Fruit fly (Drosophila melanogaster) whole organism, embryonic: Measurements from ENCODE around the gene Psn.

Source experiments
- CG10274 ChIP-seq: fragments of 200-800 bp; sonication (Bioruptor generic); optimal IDR thresholded peaks from 3 replicates; lab custom pipeline; 2017; ENCODE audit warnings: missing biosample characterization, mild to moderate bottlenecking, missing genetic modification characterization
- CG12659 ChIP-seq: fragments of 200-800 bp; sonication (Bioruptor generic); optimal IDR thresholded peaks from 3 replicates; lab custom pipeline; 2017; ENCODE audit warnings: mild to moderate bottlenecking, missing biosample characterization, missing genetic modification reagents, missing genetic modification characterization
- CG12769 ChIP-seq: fragments of 200-800 bp; sonication (Bioruptor generic); optimal IDR thresholded peaks from 2 replicates; lab custom pipeline; 2019; ENCODE audit warnings: missing biosample characterization, mild to moderate bottlenecking, missing genetic modification characterization, moderate library complexity
- CG13296 ChIP-seq: fragments of 200-800 bp; sonication (Bioruptor generic); optimal IDR thresholded peaks from 3 replicates; lab custom pipeline; 2018; ENCODE audit warnings: missing biosample characterization, mild to moderate bottlenecking, missing genetic modification characterization
- CG15479 ChIP-seq: fragments of 200-800 bp; sonication (Bioruptor generic); optimal IDR thresholded peaks from 3 replicates; lab custom pipeline; 2019; ENCODE audit warnings: missing biosample characterization, mild to moderate bottlenecking, missing genetic modification characterization, moderate library complexity
- CG17186 ChIP-seq: fragments of 200-800 bp; sonication (Bioruptor generic); optimal IDR thresholded peaks from 3 replicates; lab custom pipeline; 2017; ENCODE audit warnings: missing biosample characterization, missing genetic modification reagents, missing genetic modification characterization
- CG2678 ChIP-seq: fragments of 200-800 bp; sonication (Bioruptor generic); optimal IDR thresholded peaks from 3 replicates; lab custom pipeline; 2019; ENCODE audit warnings: missing biosample characterization, mild to moderate bottlenecking, missing genetic modification characterization, moderate library complexity
- CG32532 ChIP-seq: fragments of 200-800 bp; sonication (Bioruptor generic); IDR thresholded peaks from 2 replicates; pipeline ENCODE4 v1.3.6; 2022; ENCODE audit warnings: missing biosample characterization, missing genetic modification characterization
- CG3281 ChIP-seq: fragments of 200-800 bp; sonication (Bioruptor generic); optimal IDR thresholded peaks from 3 replicates; lab custom pipeline; 2017; ENCODE audit warnings: missing biosample characterization, mild to moderate bottlenecking, missing genetic modification characterization
- CG33213 ChIP-seq: fragments of 200-800 bp; sonication (Bioruptor generic); optimal IDR thresholded peaks from 3 replicates; lab custom pipeline; 2016; ENCODE audit warnings: missing biosample characterization, missing genetic modification characterization
- CG42726 ChIP-seq: fragments of 200-800 bp; sonication (Bioruptor generic); IDR thresholded peaks from 2 replicates; pipeline ENCODE4 v1.3.6; 2022; ENCODE audit warnings: missing biosample characterization, missing genetic modification characterization; ENCODE audit not compliant: partially characterized antibody
- CG4360 ChIP-seq: fragments of 200-800 bp; sonication (Bioruptor generic); IDR thresholded peaks from 2 replicates; pipeline ENCODE4 v1.3.6; 2022; ENCODE audit warnings: missing biosample characterization, missing genetic modification characterization
- CG4404 ChIP-seq: fragments of 200-800 bp; sonication (Bioruptor generic); IDR thresholded peaks from 2 replicates; pipeline ENCODE4 v1.3.6; 2022; ENCODE audit warnings: missing biosample characterization, missing genetic modification characterization
- CG4424 ChIP-seq: fragments of 200-800 bp; sonication (Bioruptor generic); optimal IDR thresholded peaks from 3 replicates; lab custom pipeline; 2016; ENCODE audit warnings: missing biosample characterization, missing genetic modification characterization
- CG4820 ChIP-seq: fragments of 200-800 bp; sonication (Bioruptor generic); optimal IDR thresholded peaks from 3 replicates; lab custom pipeline; 2016; ENCODE audit warnings: missing biosample characterization, missing genetic modification characterization
- CG6254 ChIP-seq: fragments of 200-800 bp; sonication (Bioruptor generic); optimal IDR thresholded peaks from 3 replicates; lab custom pipeline; 2017; ENCODE audit warnings: mild to moderate bottlenecking, missing biosample characterization, missing genetic modification reagents, missing genetic modification characterization
- CG6654 ChIP-seq: fragments of 200-800 bp; sonication (Bioruptor generic); optimal IDR thresholded peaks from 2 replicates; lab custom pipeline; 2017; ENCODE audit warnings: missing biosample characterization, mild to moderate bottlenecking, missing genetic modification characterization
- CG6791 ChIP-seq: fragments of 200-800 bp; sonication (Bioruptor generic); IDR thresholded peaks from 3 replicates; pipeline ENCODE4 v1.3.6; 2022; ENCODE audit warnings: missing biosample characterization, missing genetic modification characterization; ENCODE audit not compliant: partially characterized antibody
- CG7372 ChIP-seq: fragments of 200-800 bp; sonication (Bioruptor generic); IDR thresholded peaks from 2 replicates; pipeline ENCODE4 v1.3.6; 2022; ENCODE audit warnings: missing biosample characterization, missing genetic modification characterization
- CG8388 ChIP-seq: fragments of 200-800 bp; sonication (Bioruptor generic); optimal IDR thresholded peaks from 2 replicates; lab custom pipeline; 2019; ENCODE audit warnings: missing biosample characterization, mild to moderate bottlenecking, missing genetic modification characterization, moderate library complexity
- CG8924 ChIP-seq: fragments of 200-800 bp; optimal IDR thresholded peaks from 3 replicates; lab custom pipeline; 2019; ENCODE audit warnings: missing biosample characterization, mild to moderate bottlenecking, missing genetic modification characterization, moderate library complexity
- Dbx ChIP-seq: fragments of 200-800 bp; sonication (Bioruptor generic); IDR thresholded peaks from 3 replicates; pipeline ENCODE4 v1.3.6; 2022; ENCODE audit warnings: missing biosample characterization, missing genetic modification characterization
- Dip2 ChIP-seq: fragments of 200-800 bp; sonication (Bioruptor generic); IDR thresholded peaks from 2 replicates; pipeline ENCODE4 v1.3.6; 2022; ENCODE audit warnings: missing biosample characterization, missing genetic modification characterization
- GATAe ChIP-seq: fragments of 200-800 bp; sonication (Bioruptor generic); conservative IDR thresholded peaks from 2 replicates; pipeline ENCODE4 v1.3.6; 2022; ENCODE audit warnings: missing biosample characterization, missing genetic modification characterization
- Hand ChIP-seq: fragments of 200-800 bp; sonication (Bioruptor generic); optimal IDR thresholded peaks from 2 replicates; lab custom pipeline; 2017; ENCODE audit warnings: mild to moderate bottlenecking, missing biosample characterization, missing genetic modification reagents, missing genetic modification characterization
- HmgD ChIP-seq: fragments of 200-800 bp; sonication (Bioruptor generic); optimal IDR thresholded peaks from 3 replicates; lab custom pipeline; 2016; ENCODE audit warnings: missing biosample characterization, missing genetic modification characterization
- Hsf ChIP-seq: fragments of 200-800 bp; sonication (Bioruptor generic); optimal IDR thresholded peaks from 3 replicates; lab custom pipeline; 2016; ENCODE audit warnings: missing biosample characterization, missing genetic modification characterization
- Lpt ChIP-seq: fragments of >200 bp; optimal IDR thresholded peaks from 2 replicates; lab custom pipeline; 2018; ENCODE audit warnings: missing biosample characterization, missing genetic modification characterization
- MBD-R2 ChIP-seq: fragments of 200-800 bp; sonication (Bioruptor generic); IDR thresholded peaks from 2 replicates; pipeline ENCODE4 v1.3.6; 2022; ENCODE audit warnings: missing biosample characterization, missing genetic modification characterization
- Mrtf ChIP-seq: fragments of 200-800 bp; sonication (Bioruptor generic); IDR thresholded peaks from 3 replicates; pipeline ENCODE4 v1.3.6; 2022; ENCODE audit warnings: missing biosample characterization, missing genetic modification characterization
- Myb ChIP-seq: fragments of 200-800 bp; sonication (Bioruptor generic); optimal IDR thresholded peaks from 2 replicates; lab custom pipeline; 2016; ENCODE audit warnings: missing biosample characterization, missing genetic modification characterization
- NK7.1 ChIP-seq: fragments of 200-800 bp; sonication (Bioruptor generic); optimal IDR thresholded peaks from 3 replicates; lab custom pipeline; 2016; ENCODE audit warnings: missing biosample characterization, missing genetic modification characterization
- Xbp1 ChIP-seq: fragments of 200-800 bp; sonication (Bioruptor generic); optimal IDR thresholded peaks from 3 replicates; lab custom pipeline; 2016; ENCODE audit warnings: missing biosample characterization, mild to moderate bottlenecking, missing genetic modification characterization
- ara ChIP-seq: fragments of 200-800 bp; sonication (Bioruptor generic); IDR thresholded peaks from 2 replicates; pipeline ENCODE4 v1.3.6; 2022; ENCODE audit warnings: missing biosample characterization, missing genetic modification characterization
- ase ChIP-seq: fragments of 200-800 bp; sonication (Bioruptor generic); IDR thresholded peaks from 3 replicates; pipeline ENCODE4 v1.3.6; 2022; ENCODE audit warnings: missing biosample characterization, missing genetic modification characterization
- bab2 ChIP-seq: fragments of 200-800 bp; sonication (Bioruptor generic); optimal IDR thresholded peaks from 2 replicates; lab custom pipeline; 2016; ENCODE audit warnings: missing biosample characterization, missing genetic modification characterization
- cas ChIP-seq: fragments of 200-800 bp; sonication (Bioruptor generic); IDR thresholded peaks from 2 replicates; pipeline ENCODE4 v1.3.6; 2022; ENCODE audit warnings: missing biosample characterization, missing genetic modification characterization
- cg ChIP-seq: fragments of 200-800 bp; sonication (Bioruptor generic); optimal IDR thresholded peaks from 3 replicates; lab custom pipeline; 2019; ENCODE audit warnings: missing biosample characterization, mild to moderate bottlenecking, missing genetic modification characterization, moderate library complexity
- crol ChIP-seq: fragments of 200-800 bp; sonication (Bioruptor generic); IDR thresholded peaks from 2 replicates; pipeline ENCODE4 v1.3.6; 2022; ENCODE audit warnings: missing biosample characterization, missing genetic modification characterization
- esg ChIP-seq: fragments of 200-800 bp; sonication (Bioruptor generic); conservative IDR thresholded peaks from 2 replicates; pipeline ENCODE4 v1.3.6; 2022; ENCODE audit warnings: missing biosample characterization, missing genetic modification characterization
- kay ChIP-seq: fragments of 200-800 bp; sonication (Bioruptor generic); optimal IDR thresholded peaks from 2 replicates; lab custom pipeline; 2016; ENCODE audit warnings: missing biosample characterization, missing genetic modification characterization
- oc ChIP-seq: fragments of 200-800 bp; sonication (Bioruptor generic); optimal IDR thresholded peaks from 2 replicates; lab custom pipeline; 2018; ENCODE audit warnings: missing biosample characterization, mild to moderate bottlenecking, missing genetic modification characterization, moderate library complexity
- pita ChIP-seq: fragments of 200-800 bp; sonication (Bioruptor generic); optimal IDR thresholded peaks from 2 replicates; lab custom pipeline; 2017; ENCODE audit warnings: missing biosample characterization, mild to moderate bottlenecking, missing genetic modification characterization
- psq ChIP-seq: fragments of 200-800 bp; sonication (Bioruptor generic); optimal IDR thresholded peaks from 2 replicates; lab custom pipeline; 2017; ENCODE audit warnings: missing biosample characterization, missing genetic modification characterization
- sob ChIP-seq: fragments of 200-800 bp; sonication (Bioruptor generic); IDR thresholded peaks from 2 replicates; pipeline ENCODE4 v1.3.6; 2022; ENCODE audit warnings: missing biosample characterization, missing genetic modification characterization
- stwl ChIP-seq: fragments of 200-800 bp; sonication (Bioruptor generic); optimal IDR thresholded peaks from 3 replicates; lab custom pipeline; 2018; ENCODE audit warnings: missing biosample characterization, mild to moderate bottlenecking, missing genetic modification characterization, moderate library complexity
- tin ChIP-seq: fragments of 200-800 bp; sonication (Bioruptor generic); optimal IDR thresholded peaks from 3 replicates; lab custom pipeline; 2016; ENCODE audit warnings: missing biosample characterization, missing genetic modification characterization
- tio ChIP-seq: fragments of 200-800 bp; sonication (Bioruptor generic); optimal IDR thresholded peaks from 2 replicates; lab custom pipeline; 2017; ENCODE audit warnings: missing biosample characterization, missing genetic modification characterization, inconsistent platforms
- unc-4 ChIP-seq: fragments of 200-800 bp; sonication (Bioruptor generic); IDR thresholded peaks from 2 replicates; pipeline ENCODE4 v1.3.6; 2022; ENCODE audit warnings: missing biosample characterization, missing genetic modification characterization; ENCODE audit not compliant: partially characterized antibody
- zfh2 ChIP-seq: fragments of 200-800 bp; sonication (Bioruptor generic); optimal IDR thresholded peaks from 2 replicates; lab custom pipeline; 2016; ENCODE audit warnings: missing biosample characterization, missing genetic modification characterization

Gene Psn

DNA sequence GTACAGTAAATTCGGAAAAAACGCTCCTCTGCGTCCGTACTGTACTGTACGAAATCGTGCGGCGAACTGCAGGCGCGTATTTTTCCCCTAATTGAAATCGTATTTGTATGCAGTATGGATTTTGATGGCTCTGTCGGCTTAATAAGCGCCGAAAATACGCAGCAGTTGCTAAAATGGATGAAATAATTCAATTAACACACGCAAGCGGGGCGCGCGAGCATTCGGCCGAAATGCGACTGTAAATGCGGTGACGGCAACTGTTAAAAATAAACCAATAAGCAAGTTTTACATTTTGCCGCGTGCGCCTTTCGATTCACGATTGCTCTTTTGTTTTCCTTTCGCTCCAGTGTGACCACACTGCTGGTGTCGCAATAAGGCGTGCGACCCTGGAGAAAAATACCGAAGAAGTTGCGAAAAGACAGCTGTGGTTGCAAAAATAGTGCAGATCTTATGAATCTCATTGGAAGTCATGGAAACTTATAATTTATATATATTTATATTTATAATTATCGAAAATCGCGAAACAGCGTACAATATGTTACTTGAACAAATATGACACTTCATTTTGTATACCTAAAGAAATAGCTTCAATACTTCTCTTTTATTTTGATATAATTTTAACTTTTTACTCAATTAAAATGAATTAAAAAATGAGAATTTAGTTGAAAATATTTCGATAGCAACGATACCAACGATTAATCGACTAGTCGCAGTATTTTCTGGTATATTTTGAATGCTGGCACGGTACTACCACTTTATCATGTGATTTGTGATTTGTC, 40.9 kb downstream of the Psn start, which contains the start of the genes CG32428 and CG5969 (continued):
- TF ChIP-seq stwl (tag; lab: Kevin White, UChicago) (peak; percentile 59), CG15479 (GFP tag; lab: Kevin White, UChicago) (peak; percentile 81), NK7.1 (GFP tag; lab: Kevin White, UChicago) (no peak), CG7372 (GFP tag; lab: Robert Waterston, UW) (peak; percentile 45; the same call in 1 of the 2 replicates), psq (GFP tag; lab: Kevin White, UChicago) (peak; percentile 69), Dbx (GFP tag; lab: Robert Waterston, UW) (peak; percentile 73; the same call in 2 of the 3 replicates), Hand (no peak), CG6654 (peak; percentile 4), CG32532 (GFP tag; lab: Robert Waterston, UW) (peak; percentile 84), pita (GFP tag; lab: Kevin White, UChicago) (no peak), CG33213 (GFP tag; lab: Kevin White, UChicago) (no peak), CG12659 (peak; percentile 72), CG4820 (GFP tag; lab: Kevin White, UChicago) (no peak), unc-4 (GFP tag; lab: Robert Waterston, UW) (no peak), CG17186 (GFP tag; lab: Kevin White, UChicago) (no peak), CG6791 (GFP tag; lab: Robert Waterston, UW) (no peak), CG4360 (GFP tag; lab: Robert Waterston, UW) (no peak), CG4404 (GFP tag; lab: Robert Waterston, UW) (peak; percentile 12; the same call in 1 of the 2 replicates), cas (GFP tag; lab: Robert Waterston, UW) (no peak), CG13296 (GFP tag; lab: Kevin White, UChicago) (peak; percentile 44), CG42726 (GFP tag; lab: Robert Waterston, UW) (no peak), Xbp1 (peak; percentile 59), Dip2 (GFP tag; lab: Robert Waterston, UW) (no peak), sob (GFP tag; lab: Robert Waterston, UW) (peak; percentile 65), ase (GFP tag; lab: Robert Waterston, UW) (peak; percentile 50; the same call in 1 of the 3 replicates), Myb (GFP tag; lab: Kevin White, UChicago) (no peak), CG8924 (peak; percentile 70), Hsf (GFP tag; lab: Kevin White, UChicago) (no peak), HmgD (no peak), CG2678 (tag; lab: Kevin White, UChicago) (peak; percentile 80), Mrtf (no peak; the same call in 2 of the 3 replicates), cg (GFP tag; lab: Kevin White, UChicago) (no peak), zfh2 (GFP tag; lab: Kevin White, UChicago) (peak; percentile 16), oc (tag; lab: Kevin White, UChicago) (peak; percentile 13), GATAe (GFP tag; lab: Robert Waterston, UW) (peak; percentile 9; the same call in 1 of the 2 replicates), CG10274 (GFP tag; lab: Kevin White, UChicago) (no peak), kay (GFP tag; lab: Kevin White, UChicago) (peak; percentile 1), MBD-R2 (GFP tag; lab: Robert Waterston, UW) (no peak; the same call in 1 of the 2 replicates), ara (GFP tag; lab: Robert Waterston, UW) (no peak), Lpt (no peak), tin (GFP tag; lab: Kevin White, UChicago) (no peak), CG8388 (GFP tag; lab: Kevin White, UChicago) (peak; percentile 21), CG6254 (peak; percentile 8), esg (peak; percentile 52), CG3281 (GFP tag; lab: Kevin White, UChicago) (peak; percentile 63), bab2 (GFP tag; lab: Kevin White, UChicago) (no peak), tio (GFP tag; lab: Kevin White, UChicago) (no peak), CG12769 (tag; lab: Kevin White, UChicago) (no peak), CG4424 (GFP tag; lab: Kevin White, UChicago) (peak; percentile 37), crol (GFP tag; lab: Robert Waterston, UW) (no peak)
